Fruit fly (Drosophila melanogaster): ENCODE measurements around the gene CG1503.

Gene CG1503

DNA sequence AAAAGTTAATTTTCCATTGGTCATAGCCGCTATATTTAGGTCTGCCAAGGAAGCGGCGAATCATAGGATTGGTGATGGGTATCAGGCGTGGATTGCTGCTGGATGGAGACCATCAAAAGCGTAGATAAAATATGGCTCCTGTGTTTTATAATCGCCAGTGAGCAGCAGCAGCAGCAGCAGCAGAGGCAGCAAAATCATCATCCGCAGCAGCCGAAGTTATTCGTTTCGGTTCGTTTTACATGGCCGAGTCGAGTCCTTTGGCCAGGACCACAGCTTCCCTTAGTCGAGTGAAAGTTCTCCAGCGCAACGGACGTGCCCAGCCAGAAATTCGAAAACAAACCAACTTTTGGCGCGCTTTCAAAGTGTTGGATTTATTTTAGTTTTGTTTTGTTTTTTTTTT lies 12.6 kb downstream of the CG1503 start, which contains the start of gene stg1:
stg1 (plus strand) TSS at position 301 of the 400 bp plus-strand sequence.
- TF ChIP-seq sage (GFP tag; optimal IDR thresholded peaks at IDR 0.05) (no peak), jim (GFP tag; optimal IDR thresholded peaks at IDR 0.05) (no peak), brk (GFP tag; optimal IDR thresholded peaks at IDR 0.05) (no peak), woc (GFP tag; optimal IDR thresholded peaks at IDR 0.05) (no peak), dmrt93B (GFP tag; optimal IDR thresholded peaks at IDR 0.05) (no peak), br (GFP tag; optimal IDR thresholded peaks at IDR 0.05) (no peak), Rel (GFP tag; optimal IDR thresholded peaks at IDR 0.05) (no peak), Rel (tag; optimal IDR thresholded peaks at IDR 0.05) (no peak), OdsH (GFP tag; optimal IDR thresholded peaks at IDR 0.05) (no peak), usp (GFP tag; optimal IDR thresholded peaks at IDR 0.05) (no peak)

DNA sequence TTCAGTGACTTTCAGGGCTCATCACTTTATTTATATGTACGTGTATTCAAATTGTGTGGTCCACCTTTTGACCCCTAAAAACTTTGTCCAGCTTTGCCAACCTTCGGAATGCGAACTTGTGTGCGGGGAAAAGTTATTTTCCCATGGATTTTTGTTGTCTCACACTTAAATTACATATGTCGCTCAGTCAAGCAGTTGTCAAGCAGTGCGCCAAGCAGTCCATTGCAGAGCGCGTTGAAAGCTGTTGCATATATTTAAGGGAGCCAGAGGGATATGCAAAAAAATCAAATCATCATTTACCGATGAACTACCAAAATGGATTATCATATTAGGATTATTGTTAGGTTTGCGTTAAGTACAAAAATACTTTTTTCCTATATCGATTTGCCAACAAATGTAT lies 22.9 kb downstream of the CG1503 start:
- TF ChIP-seq N (GFP tag; optimal IDR thresholded peaks at IDR 0.05): peak; percentile 17
- no peak for TF ChIP-seq Hnf4 (GFP tag; optimal IDR thresholded peaks at IDR 0.05)
- TF ChIP-seq CrebA (GFP tag; optimal IDR thresholded peaks at IDR 0.05; ENCODE audit: borderline replicate concordance): no peak

dm6 chrX:21080335-21080734 lies 25.8 kb downstream of the CG1503 start:
- no peak for TF ChIP-seq Rel (GFP tag; optimal IDR thresholded peaks at IDR 0.05)
- TF ChIP-seq Rel (tag; optimal IDR thresholded peaks at IDR 0.05): no peak
- TF ChIP-seq jim (GFP tag; optimal IDR thresholded peaks at IDR 0.05): no peak
- no peak for TF ChIP-seq Dif (GFP tag; optimal IDR thresholded peaks at IDR 0.05; ENCODE audit: partially characterized antibody)

- peak; percentile 20 for TF ChIP-seq fru (GFP tag; optimal IDR thresholded peaks at IDR 0.05)
- peak; percentile 5 for TF ChIP-seq woc (GFP tag; optimal IDR thresholded peaks at IDR 0.05)
- no peak for TF ChIP-seq Rel (GFP tag; optimal IDR thresholded peaks at IDR 0.05)
- TF ChIP-seq Rel (tag; optimal IDR thresholded peaks at IDR 0.05): peak; percentile 12
- TF ChIP-seq OdsH (GFP tag; optimal IDR thresholded peaks at IDR 0.05): peak; percentile 51
- no peak for TF ChIP-seq Vsx2 (GFP tag; optimal IDR thresholded peaks at IDR 0.05; ENCODE audit: partially characterized antibody)
- no peak for TF ChIP-seq sage (GFP tag; optimal IDR thresholded peaks at IDR 0.05)
- peak; percentile 62 for TF ChIP-seq rgr (GFP tag; optimal IDR thresholded peaks at IDR 0.05)
- peak; percentile 50 for TF ChIP-seq ey (GFP tag; optimal IDR thresholded peaks at IDR 0.05)
- TF ChIP-seq dsf (GFP tag; optimal IDR thresholded peaks at IDR 0.05; ENCODE audit: borderline replicate concordance): no peak
- TF ChIP-seq br (GFP tag; optimal IDR thresholded peaks at IDR 0.05): peak; percentile 52
- peak; percentile 38 for TF ChIP-seq HLH106 (tag; optimal IDR thresholded peaks at IDR 0.05)
- peak in 1 of 2 experiments; percentile 53 for TF ChIP-seq foxo (GFP tag; optimal IDR thresholded peaks at IDR 0.05)
- TF ChIP-seq Hnf4 (GFP tag; optimal IDR thresholded peaks at IDR 0.05): peak; percentile 52
- TF ChIP-seq h (GFP tag; optimal IDR thresholded peaks at IDR 0.05): peak; percentile 59
- TF ChIP-seq CG32264 (GFP tag; optimal IDR thresholded peaks at IDR 0.05): peak; percentile 20
Observed at dm6 chrX:21074329-21074708, 31.9 kb downstream of the CG1503 start.

- TF ChIP-seq rgr (GFP tag; optimal IDR thresholded peaks at IDR 0.05) (peak; percentile 3), h (GFP tag; optimal IDR thresholded peaks at IDR 0.05) (peak; percentile 7), CrebA (GFP tag; optimal IDR thresholded peaks at IDR 0.05; ENCODE audit: borderline replicate concordance) (no peak), N (GFP tag; optimal IDR thresholded peaks at IDR 0.05) (no peak), ey (GFP tag; optimal IDR thresholded peaks at IDR 0.05) (peak; percentile 27), woc (GFP tag; optimal IDR thresholded peaks at IDR 0.05) (peak; percentile 6), dl (GFP tag; optimal IDR thresholded peaks at IDR 0.05; ENCODE audit: insufficient read depth in 1 of 2, partially characterized antibody in 2 of 2) (no peak)
Observed at dm6 chrX:21073641-21074328, 32.4 kb downstream of the CG1503 start.

dm6 chrX:21072953-21073352 lies 33.2 kb downstream of the CG1503 start:
- TF ChIP-seq h (GFP tag; optimal IDR thresholded peaks at IDR 0.05) (peak; percentile 85), sage (GFP tag; optimal IDR thresholded peaks at IDR 0.05) (peak; percentile 48), OdsH (GFP tag; optimal IDR thresholded peaks at IDR 0.05) (peak; percentile 85), Hnf4 (GFP tag; optimal IDR thresholded peaks at IDR 0.05) (peak; percentile 73), rgr (GFP tag; optimal IDR thresholded peaks at IDR 0.05) (peak; percentile 84), dsf (GFP tag; optimal IDR thresholded peaks at IDR 0.05; ENCODE audit: borderline replicate concordance) (peak; percentile 19), dmrt93B (GFP tag; optimal IDR thresholded peaks at IDR 0.05) (peak; percentile 72), brk (GFP tag; optimal IDR thresholded peaks at IDR 0.05) (peak; percentile 58), Hr78 (GFP tag; optimal IDR thresholded peaks at IDR 0.05) (no peak), woc (GFP tag; optimal IDR thresholded peaks at IDR 0.05) (peak; percentile 81), jim (GFP tag; optimal IDR thresholded peaks at IDR 0.05) (no peak), Rel (GFP tag; optimal IDR thresholded peaks at IDR 0.05) (peak; percentile 29), Rel (tag; optimal IDR thresholded peaks at IDR 0.05) (peak; percentile 72), Sp1 (GFP tag; optimal IDR thresholded peaks at IDR 0.05) (peak; percentile 83), pan (optimal IDR thresholded peaks at IDR 0.05) (no peak), Mio (GFP tag; optimal IDR thresholded peaks at IDR 0.05) (no peak), CG9705 (GFP tag; optimal IDR thresholded peaks at IDR 0.05) (peak; percentile 60), Jra (GFP tag; optimal IDR thresholded peaks at IDR 0.05) (peak; percentile 70), CG32264 (GFP tag; optimal IDR thresholded peaks at IDR 0.05) (peak; percentile 55), tai (GFP tag; optimal IDR thresholded peaks at IDR 0.05) (peak; percentile 29), foxo (GFP tag; optimal IDR thresholded peaks at IDR 0.05) (peak in 1 of 2 experiments; percentile 84), fru (GFP tag; optimal IDR thresholded peaks at IDR 0.05) (peak; percentile 85), Abd-B (GFP tag; optimal IDR thresholded peaks at IDR 0.05) (no peak), sv (GFP tag; optimal IDR thresholded peaks at IDR 0.05) (no peak), psq (GFP tag; optimal IDR thresholded peaks at IDR 0.05) (peak; percentile 75), br (GFP tag; optimal IDR thresholded peaks at IDR 0.05) (peak; percentile 85), HLH106 (tag; optimal IDR thresholded peaks at IDR 0.05) (peak; percentile 85), dl (GFP tag; optimal IDR thresholded peaks at IDR 0.05; ENCODE audit: insufficient read depth in 1 of 2, partially characterized antibody in 2 of 2) (no peak), Vsx2 (GFP tag; optimal IDR thresholded peaks at IDR 0.05; ENCODE audit: partially characterized antibody) (no peak)
